Fruit fly (Drosophila melanogaster) whole organism, embryonic: ENCODE measurements around the gene Rbfox1.

ENCODE experiments used
- B-H2 ChIP-seq: fragments of 200-800 bp; sonication (Bioruptor generic); optimal IDR thresholded peaks from 2 replicates; lab custom pipeline; 2018; ENCODE audit warnings: missing biosample characterization, mild to moderate bottlenecking, missing genetic modification characterization
- CG11504 ChIP-seq: fragments of 200-800 bp; sonication (Bioruptor generic); optimal IDR thresholded peaks from 3 replicates; lab custom pipeline; 2019; ENCODE audit warnings: missing biosample characterization, mild to moderate bottlenecking, missing genetic modification characterization, moderate library complexity
- CG12391 ChIP-seq: fragments of 200-800 bp; sonication (Bioruptor generic); optimal IDR thresholded peaks from 3 replicates; lab custom pipeline; 2018; ENCODE audit warnings: missing biosample characterization, mild to moderate bottlenecking, missing genetic modification characterization, moderate library complexity
- CG13775 ChIP-seq: fragments of 200-800 bp; sonication (Bioruptor generic); optimal IDR thresholded peaks from 3 replicates; lab custom pipeline; 2017; ENCODE audit warnings: missing biosample characterization, mild to moderate bottlenecking, missing genetic modification characterization
- CG16779 ChIP-seq: fragments of 200-800 bp; sonication (Bioruptor generic); IDR thresholded peaks from 2 replicates; pipeline ENCODE4 v1.3.6; 2022; ENCODE audit warnings: missing biosample characterization, missing genetic modification characterization
- CG18262 ChIP-seq: fragments of 200-800 bp; optimal IDR thresholded peaks from 3 replicates; lab custom pipeline; 2019; ENCODE audit warnings: missing biosample characterization, mild to moderate bottlenecking, missing genetic modification characterization, moderate library complexity
- CG18599 ChIP-seq: fragments of 200-800 bp; sonication (Bioruptor generic); optimal IDR thresholded peaks from 3 replicates; lab custom pipeline; 2017; ENCODE audit warnings: missing biosample characterization, missing genetic modification characterization, mild to moderate bottlenecking, moderate library complexity, missing genetic modification reagents
- CG2199 ChIP-seq: fragments of 200-800 bp; sonication (Bioruptor generic); IDR thresholded peaks from 3 replicates; pipeline ENCODE4 v1.3.6; 2022; ENCODE audit warnings: missing biosample characterization, missing genetic modification characterization
- CG2678 ChIP-seq: fragments of 200-800 bp; sonication (Bioruptor generic); optimal IDR thresholded peaks from 3 replicates; lab custom pipeline; 2019; ENCODE audit warnings: missing biosample characterization, mild to moderate bottlenecking, missing genetic modification characterization, moderate library complexity
- CG31224 ChIP-seq: fragments of 200-800 bp; sonication (Bioruptor generic); IDR thresholded peaks from 2 replicates; pipeline ENCODE4 v1.3.6; 2022; ENCODE audit warnings: missing biosample characterization, missing genetic modification characterization
- CG3281 ChIP-seq: fragments of 200-800 bp; sonication (Bioruptor generic); optimal IDR thresholded peaks from 3 replicates; lab custom pipeline; 2017; ENCODE audit warnings: missing biosample characterization, mild to moderate bottlenecking, missing genetic modification characterization
- CG3726 ChIP-seq: fragments of 200-800 bp; sonication (Bioruptor generic); IDR thresholded peaks from 3 replicates; pipeline ENCODE4, ENCODE4 v1.3.6; 2022; ENCODE audit warnings: missing biosample characterization, missing genetic modification characterization
- CG3847 ChIP-seq: fragments of 200-800 bp; sonication (Bioruptor generic); IDR thresholded peaks from 2 replicates; pipeline ENCODE4 v1.3.6; 2022; ENCODE audit warnings: missing biosample characterization, missing genetic modification characterization
- CG4707 ChIP-seq: fragments of 200-800 bp; sonication (Bioruptor generic); optimal IDR thresholded peaks from 2 replicates; lab custom pipeline; 2018; ENCODE audit warnings: missing biosample characterization, mild to moderate bottlenecking, missing genetic modification characterization, moderate library complexity
- CG5953 ChIP-seq: fragments of 200-800 bp; sonication (Bioruptor generic); IDR thresholded peaks from 2 replicates; pipeline ENCODE4 v1.3.6; 2022; ENCODE audit warnings: missing biosample characterization, missing genetic modification characterization
- CG6765 ChIP-seq: fragments of 200-800 bp; sonication (Bioruptor generic); optimal IDR thresholded peaks from 3 replicates; lab custom pipeline; 2017; ENCODE audit warnings: missing biosample characterization, mild to moderate bottlenecking, missing genetic modification characterization
- CG9437 ChIP-seq: fragments of 200-800 bp; sonication (Bioruptor generic); optimal IDR thresholded peaks from 2 replicates; lab custom pipeline; 2018; ENCODE audit warnings: missing biosample characterization, mild to moderate bottlenecking, missing genetic modification characterization
- CG9932 ChIP-seq: fragments of 200-800 bp; sonication (Bioruptor generic); IDR thresholded peaks from 2 replicates; pipeline ENCODE4 v1.3.6; 2022; ENCODE audit warnings: missing biosample characterization, missing genetic modification characterization
- CoRest ChIP-seq: fragments of 200-800 bp; sonication (Bioruptor generic); optimal IDR thresholded peaks from 3 replicates; lab custom pipeline; 2018; ENCODE audit warnings: missing biosample characterization, mild to moderate bottlenecking, missing genetic modification characterization, moderate library complexity
- Dbx ChIP-seq: fragments of 200-800 bp; sonication (Bioruptor generic); IDR thresholded peaks from 3 replicates; pipeline ENCODE4 v1.3.6; 2022; ENCODE audit warnings: missing biosample characterization, missing genetic modification characterization
- Doc2 ChIP-seq: fragments of 200-800 bp; sonication (Bioruptor generic); IDR thresholded peaks from 2 replicates; pipeline ENCODE4 v1.3.6; 2022; ENCODE audit warnings: missing biosample characterization, missing genetic modification characterization
- Ets65A ChIP-seq: fragments of 200-800 bp; sonication (Bioruptor generic); peaks from one replicate; lab custom pipeline; 2016; ENCODE audit warnings: missing biosample characterization, missing genetic modification characterization
- Gug ChIP-seq: fragments of 200-800 bp; sonication (Bioruptor generic); IDR thresholded peaks from 4 replicates; pipeline ENCODE4 v1.3.6; 2022; ENCODE audit warnings: missing biosample characterization, missing genetic modification characterization
- Hand ChIP-seq: fragments of 200-800 bp; sonication (Bioruptor generic); optimal IDR thresholded peaks from 2 replicates; lab custom pipeline; 2017; ENCODE audit warnings: mild to moderate bottlenecking, missing biosample characterization, missing genetic modification reagents, missing genetic modification characterization
- Med ChIP-seq: fragments of 200-800 bp; sonication (Bioruptor generic); peaks from one replicate; lab custom pipeline; 2016; ENCODE audit warnings: missing biosample characterization, missing genetic modification characterization, mild to moderate bottlenecking, inconsistent platforms, moderate library complexity
- Meics ChIP-seq: fragments of 200-800 bp; sonication (Bioruptor generic); optimal IDR thresholded peaks from 2 replicates; lab custom pipeline; 2017; ENCODE audit warnings: missing biosample characterization, mild to moderate bottlenecking, missing genetic modification characterization
- Ptx1 ChIP-seq: fragments of 200-800 bp; sonication (Bioruptor generic); IDR thresholded peaks from 2 replicates; pipeline ENCODE4 v1.3.6; 2022; ENCODE audit warnings: missing biosample characterization, missing genetic modification characterization
- Rx ChIP-seq: fragments of 200-800 bp; sonication (Bioruptor generic); IDR thresholded peaks from 2 replicates; pipeline ENCODE4 v1.3.6; 2022; ENCODE audit warnings: missing biosample characterization, missing genetic modification characterization
- Six4 ChIP-seq: fragments of 200-800 bp; sonication (Bioruptor generic); optimal IDR thresholded peaks from 2 replicates; lab custom pipeline; 2016; ENCODE audit warnings: missing biosample characterization, missing genetic modification characterization
- Sox100B ChIP-seq: fragments of 200-800 bp; sonication (Bioruptor generic); optimal IDR thresholded peaks from 3 replicates; lab custom pipeline; 2018; ENCODE audit warnings: missing biosample characterization, mild to moderate bottlenecking, missing genetic modification characterization
- Trl ChIP-seq, 3 experiments: fragments of >200 bp in 2 of 3; fragments of 200-800 bp in 1 of 3; sonication (Bioruptor generic) in 1 of 3; optimal IDR thresholded peaks; 2 replicates in 1 of 3; 3 replicates in 2 of 3; lab custom pipeline; 2016 to 2017; ENCODE audit warnings: missing biosample characterization in 1 of 3, missing genetic modification characterization in 1 of 3
- Xrp1 ChIP-seq: fragments of 200-800 bp; sonication (Bioruptor generic); IDR thresholded peaks from 2 replicates; pipeline ENCODE4 v1.3.6; 2022; ENCODE audit warnings: missing biosample characterization, missing genetic modification characterization
- aop ChIP-seq: fragments of 200-800 bp; sonication (Bioruptor generic); IDR thresholded peaks from 2 replicates; pipeline ENCODE4 v1.3.6; 2022; ENCODE audit warnings: missing biosample characterization, missing genetic modification characterization
- ara ChIP-seq: fragments of 200-800 bp; sonication (Bioruptor generic); IDR thresholded peaks from 2 replicates; pipeline ENCODE4 v1.3.6; 2022; ENCODE audit warnings: missing biosample characterization, missing genetic modification characterization
- danr ChIP-seq: fragments of 200-800 bp; sonication (Bioruptor generic); IDR thresholded peaks from 2 replicates; pipeline ENCODE4 v1.3.6; 2022; ENCODE audit warnings: missing biosample characterization, missing genetic modification characterization
- eve ChIP-seq, 2 experiments: fragments of >200 bp; optimal IDR thresholded peaks; 2 replicates each; lab custom pipeline; 2017; ENCODE audit warnings: missing biosample characterization in 2 of 2, missing genetic modification characterization in 2 of 2
- grau ChIP-seq: fragments of 200-800 bp; optimal IDR thresholded peaks from 3 replicates; lab custom pipeline; 2019; ENCODE audit warnings: missing biosample characterization, mild to moderate bottlenecking, missing genetic modification characterization, moderate library complexity
- gro ChIP-seq: fragments of 200-800 bp; sonication (Bioruptor generic); optimal IDR thresholded peaks from 2 replicates; lab custom pipeline; 2016; ENCODE audit warnings: missing biosample characterization, missing genetic modification characterization
- ham ChIP-seq: fragments of 200-800 bp; sonication (Bioruptor generic); IDR thresholded peaks from 2 replicates; pipeline ENCODE4 v1.3.6; 2022; ENCODE audit warnings: missing biosample characterization, missing genetic modification characterization
- ind ChIP-seq: fragments of 200-800 bp; sonication (Bioruptor generic); optimal IDR thresholded peaks from 3 replicates; lab custom pipeline; 2016; ENCODE audit warnings: missing biosample characterization, missing genetic modification characterization
- nerfin-1 ChIP-seq: fragments of 200-800 bp; sonication (Bioruptor generic); optimal IDR thresholded peaks from 3 replicates; lab custom pipeline; 2019; ENCODE audit warnings: missing biosample characterization, mild to moderate bottlenecking, missing genetic modification characterization, moderate library complexity
- otp ChIP-seq: fragments of 200-800 bp; sonication (Bioruptor generic); IDR thresholded peaks from 3 replicates; pipeline ENCODE4, ENCODE4 v1.3.6; 2022; ENCODE audit warnings: missing biosample characterization, missing genetic modification characterization
- pnt ChIP-seq: fragments of 200-800 bp; sonication (Bioruptor generic); optimal IDR thresholded peaks from 3 replicates; lab custom pipeline; 2016; ENCODE audit warnings: missing biosample characterization, missing genetic modification characterization
- prd ChIP-seq, 3 experiments: fragments of >200 bp in 2 of 3; fragments of 200-800 bp in 1 of 3; sonication (Bioruptor generic) in 1 of 3; optimal IDR thresholded peaks in 2 of 3; IDR thresholded peaks in 1 of 3; 2 replicates in 2 of 3; 3 replicates in 1 of 3; pipeline versions ENCODE4 v1.3.6 to Lab custom; 2017 to 2022; ENCODE audit warnings: missing biosample characterization in 1 of 3, missing genetic modification characterization in 1 of 3
- sens ChIP-seq: fragments of 200-800 bp; sonication (Bioruptor generic); peaks from one replicate; lab custom pipeline; 2016; ENCODE audit warnings: missing biosample characterization, missing genetic modification characterization
- ttk ChIP-seq: fragments of 200-800 bp; sonication (Bioruptor generic); IDR thresholded peaks from 2 replicates; pipeline ENCODE4 v2.1.2; 2022; ENCODE audit warnings: missing biosample characterization, missing genetic modification characterization
- zen ChIP-seq: fragments of 200-800 bp; sonication (Bioruptor generic); optimal IDR thresholded peaks from 3 replicates; lab custom pipeline; 2018; ENCODE audit warnings: missing biosample characterization, mild to moderate bottlenecking, missing genetic modification characterization, moderate library complexity

The Rbfox1 gene

DNA sequence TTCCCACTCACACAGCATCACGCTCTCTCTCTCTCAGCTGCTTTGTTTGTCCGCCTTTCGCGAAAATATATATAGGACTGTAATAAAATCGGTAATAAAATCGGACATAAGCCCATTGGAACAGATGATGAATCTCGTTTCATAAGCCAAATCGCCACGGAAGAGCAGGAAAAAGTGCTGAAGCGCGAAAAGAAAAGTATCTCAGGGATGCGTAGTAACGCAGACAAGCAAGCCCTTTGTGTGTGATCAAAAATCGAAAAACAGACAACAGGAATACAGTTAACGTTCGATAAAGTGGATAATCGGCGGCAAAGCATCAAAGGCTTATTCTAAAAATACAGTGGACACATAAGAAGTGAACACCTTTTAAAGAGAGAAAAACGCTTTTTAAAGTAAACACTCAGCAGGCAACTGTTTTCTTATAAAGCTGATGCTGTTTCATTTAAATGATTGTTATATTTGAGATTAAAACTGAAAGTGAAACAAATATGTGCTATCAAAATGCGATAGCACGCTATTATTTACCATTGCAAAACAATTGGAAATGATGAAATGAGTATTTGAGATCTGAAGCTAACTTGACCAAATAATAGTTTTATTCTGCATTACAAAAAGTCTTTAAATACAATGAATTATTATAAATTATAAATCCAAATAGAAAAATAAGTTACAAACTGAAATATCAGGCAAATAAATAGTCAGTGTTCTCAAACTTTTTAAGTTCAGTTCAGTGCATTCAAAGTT is 35.7 kb downstream of the Rbfox1 start (continued):
- TF ChIP-seq gro (no peak), otp (no peak), grau (peak; percentile 87), Sox100B (GFP tag; lab: Kevin White, UChicago) (peak; percentile 8), CG9932 (no peak; the same call in 1 of the 2 replicates), ara (GFP tag; lab: Robert Waterston, UW) (0 out of 2 replicates have a peak, but pooled peaks have one; percentile 7), CG2199 (GFP tag; lab: Robert Waterston, UW) (peak; percentile 82; the same call in 2 of the 3 replicates), CG4707 (GFP tag; lab: Kevin White, UChicago) (no peak), prd (optimal IDR thresholded peaks at IDR 0.05; lab: Kevin White, UChicago) (no peak), prd (GFP tag; IDR thresholded peaks at IDR 0.05; lab: Robert Waterston, UW) (peak; percentile 38; the same call in 1 of the 3 replicates), zen (tag; lab: Kevin White, UChicago) (no peak), Ets65A (GFP tag; lab: Kevin White, UChicago) (peak; percentile 87), ind (peak; percentile 8), Rx (GFP tag; lab: Robert Waterston, UW) (no peak), CG11504 (tag; lab: Kevin White, UChicago) (peak; percentile 18), CG31224 (GFP tag; lab: Robert Waterston, UW) (no peak), CG6765 (GFP tag; lab: Kevin White, UChicago) (no peak), CG2678 (tag; lab: Kevin White, UChicago) (peak; percentile 25), eve (GFP tag; optimal IDR thresholded peaks at IDR 0.05; lab: Kevin White, UChicago) (peak in 1 of 2 experiments; percentile 10), Trl (optimal IDR thresholded peaks at IDR 0.05; lab: Kevin White, UChicago) (peak; percentile 47 to 48), Trl (GFP tag; optimal IDR thresholded peaks at IDR 0.05; lab: Kevin White, UChicago) (no peak), ham (GFP tag; lab: Robert Waterston, UW) (no peak), CG18262 (tag; lab: Kevin White, UChicago) (peak; percentile 24), Hand (GFP tag; lab: Kevin White, UChicago) (no peak), CG3726 (GFP tag; lab: Robert Waterston, UW) (no peak), Gug (GFP tag; lab: Robert Waterston, UW) (no peak; the same call in 3 of the 4 replicates), Med (GFP tag; lab: Kevin White, UChicago) (peak; percentile 14), sens (GFP tag; lab: Kevin White, UChicago) (peak; percentile 35), Doc2 (no peak), B-H2 (no peak), Meics (GFP tag; lab: Kevin White, UChicago) (no peak), nerfin-1 (tag; lab: Kevin White, UChicago) (no peak), Six4 (GFP tag; lab: Kevin White, UChicago) (no peak), CG3847 (GFP tag; lab: Robert Waterston, UW) (no peak), pnt (no peak), CG9437 (GFP tag; lab: Kevin White, UChicago) (no peak), CG12391 (peak; percentile 38), CG3281 (GFP tag; lab: Kevin White, UChicago) (peak; percentile 15), Xrp1 (GFP tag; lab: Robert Waterston, UW) (0 out of 2 replicates have a peak, but pooled peaks have one; percentile 29), aop (GFP tag; lab: Robert Waterston, UW) (no peak), ttk (GFP tag; lab: Robert Waterston, UW) (no peak), CG13775 (GFP tag; lab: Kevin White, UChicago) (peak; percentile 26), Ptx1 (GFP tag; lab: Robert Waterston, UW) (no peak), CG16779 (GFP tag; lab: Robert Waterston, UW) (0 out of 2 replicates have a peak, but pooled peaks have one; percentile 6), CG5953 (GFP tag; lab: Robert Waterston, UW) (no peak), CoRest (tag; lab: Kevin White, UChicago) (peak; percentile 9), CG18599 (GFP tag; lab: Kevin White, UChicago) (peak; percentile 6), Dbx (GFP tag; lab: Robert Waterston, UW) (no peak), danr (GFP tag; lab: Robert Waterston, UW) (no peak)
